Worm (Caenorhabditis elegans) whole organism, L3 larva: ENCODE measurements around the gene icd-1.

ENCODE experiments used
- ama-1 ChIP-seq: fragments of 150-350 bp; optimal IDR thresholded peaks from 2 replicates; lab custom pipeline; 2018
- ceh-82 ChIP-seq: fragments of 150-350 bp; optimal IDR thresholded peaks from 2 replicates; lab custom pipeline; 2014; ENCODE audit warnings: missing biosample characterization, missing genetic modification characterization
- fkh-10 ChIP-seq: sonication (generic microtip); optimal IDR thresholded peaks from 2 replicates; lab custom pipeline; 2017; ENCODE audit warnings: missing biosample characterization, missing genetic modification reagents, missing genetic modification characterization
- jun-1 ChIP-seq: fragments of 150-350 bp; optimal IDR thresholded peaks from 2 replicates; lab custom pipeline; 2014; ENCODE audit warnings: missing biosample characterization, missing genetic modification reagents, missing genetic modification characterization
- nhr-28 ChIP-seq: fragments of 150-350 bp; optimal IDR thresholded peaks from 2 replicates; lab custom pipeline; 2014; ENCODE audit warnings: missing biosample characterization, missing genetic modification characterization
- ztf-11 ChIP-seq: fragments of 150-350 bp; optimal IDR thresholded peaks from 2 replicates; lab custom pipeline; 2014; ENCODE audit warnings: missing biosample characterization, missing genetic modification characterization

DNA sequence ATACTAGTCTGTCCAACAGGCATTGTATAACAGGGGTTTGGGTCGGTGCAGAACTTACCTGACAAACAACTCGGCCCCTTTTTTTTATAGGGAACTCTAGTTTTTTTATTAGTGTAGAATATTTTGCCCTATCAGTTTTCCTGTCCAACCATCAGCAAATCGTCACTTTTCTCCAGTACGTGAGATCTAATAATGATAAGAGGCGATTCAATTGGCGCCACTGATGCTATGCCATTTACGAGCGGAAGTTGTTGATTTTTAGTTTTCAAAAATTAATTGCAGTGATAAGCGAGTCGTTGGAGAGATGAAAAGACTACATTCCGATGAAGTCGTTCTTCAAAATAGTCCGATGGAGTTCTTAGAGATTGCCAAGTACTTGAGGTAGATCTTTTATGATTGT is 39.9 kb upstream of the icd-1 start:
- TF ChIP-seq nhr-28 (tag; lab: Kevin White, UChicago) (no peak), jun-1 (tag; lab: Kevin White, UChicago) (no peak), ceh-82 (tag; lab: Kevin White, UChicago) (no peak), ama-1 (no peak), fkh-10 (GFP tag; lab: Kevin White, UChicago) (no peak), ztf-11 (no peak)
